Worm (Caenorhabditis elegans): ENCODE results near the gene psmd-9.

Gene psmd-9

ce11 chrII:6930072-6930471 is 28.2 kb downstream of the psmd-9 start:
- TF ChIP-seq elt-2 (tag; optimal IDR thresholded peaks at IDR 0.05) (peak; percentile 1), nhr-43 (tag; optimal IDR thresholded peaks at IDR 0.05; ENCODE audit: poor library complexity, severe bottlenecking) (no peak), pqm-1 (tag; optimal IDR thresholded peaks at IDR 0.05) (no peak), eor-1 (tag; optimal IDR thresholded peaks at IDR 0.05) (no peak), pha-4 (tag; optimal IDR thresholded peaks at IDR 0.05) (peak; percentile 4), daf-12 (tag; optimal IDR thresholded peaks at IDR 0.05) (no peak), nfya-1 (tag; optimal IDR thresholded peaks at IDR 0.05; ENCODE audit: insufficient read depth) (peak; percentile 28)

ce11 chrII:6932978-6933377 is 31.1 kb downstream of the psmd-9 start:
- no peak for TF ChIP-seq mdl-1 (tag; optimal IDR thresholded peaks at IDR 0.05)
- TF ChIP-seq pha-4 (tag; optimal IDR thresholded peaks at IDR 0.05), result peak; percentile 13
- TF ChIP-seq snpc-4 (tag; optimal IDR thresholded peaks at IDR 0.05), result no peak
- TF ChIP-seq ceh-16 (tag; optimal IDR thresholded peaks at IDR 0.05), result no peak
- TF ChIP-seq nhr-67 (tag; optimal IDR thresholded peaks at IDR 0.05), result no peak
- TF ChIP-seq nfya-1 (tag; optimal IDR thresholded peaks at IDR 0.05; ENCODE audit: insufficient read depth), result no peak
- TF ChIP-seq ceh-28 (tag; optimal IDR thresholded peaks at IDR 0.05), result peak; percentile 70
- TF ChIP-seq nhr-25 (tag; optimal IDR thresholded peaks at IDR 0.05), result no peak
- TF ChIP-seq lin-15B (tag; optimal IDR thresholded peaks at IDR 0.05), result no peak
- no peak for TF ChIP-seq nhr-11 (tag; optimal IDR thresholded peaks at IDR 0.05)

- TF ChIP-seq hmg-11 (tag; optimal IDR thresholded peaks at IDR 0.05), result no peak
- no peak for TF ChIP-seq egl-5 (tag; optimal IDR thresholded peaks at IDR 0.05)
- TF ChIP-seq zag-1 (tag; optimal IDR thresholded peaks at IDR 0.05), result no peak
- no peak for TF ChIP-seq pqm-1 (tag; optimal IDR thresholded peaks at IDR 0.05)
- peak; percentile 43 for TF ChIP-seq pha-4 (tag; optimal IDR thresholded peaks at IDR 0.05)
- TF ChIP-seq lin-39 (tag; optimal IDR thresholded peaks at IDR 0.05), result peak; percentile 46
- no peak for TF ChIP-seq fkh-2 (tag; optimal IDR thresholded peaks at IDR 0.05)
- no peak for TF ChIP-seq daf-12 (tag; optimal IDR thresholded peaks at IDR 0.05)
- TF ChIP-seq snpc-4 (tag; optimal IDR thresholded peaks at IDR 0.05), result no peak
Measured at ce11 chrII:6934729-6935128, 32.8 kb downstream of the psmd-9 start.

- no peak for TF ChIP-seq ama-1 (optimal IDR thresholded peaks at IDR 0.05)
- TF ChIP-seq lsy-12 (tag; optimal IDR thresholded peaks at IDR 0.05), result no peak
- no peak for TF ChIP-seq nhr-11 (tag; optimal IDR thresholded peaks at IDR 0.05)
- no peak for TF ChIP-seq elt-2 (tag; optimal IDR thresholded peaks at IDR 0.05)
- no peak for TF ChIP-seq nhr-77 (tag; optimal IDR thresholded peaks at IDR 0.05)
- TF ChIP-seq aly-2 (tag; optimal IDR thresholded peaks at IDR 0.05), result no peak
- TF ChIP-seq eor-1 (tag; optimal IDR thresholded peaks at IDR 0.05), result no peak
- TF ChIP-seq mml-1 (tag; optimal IDR thresholded peaks at IDR 0.05), result no peak
- no peak for TF ChIP-seq mdl-1 (tag; optimal IDR thresholded peaks at IDR 0.05)
- no peak for TF ChIP-seq nhr-43 (tag; optimal IDR thresholded peaks at IDR 0.05; ENCODE audit: poor library complexity, severe bottlenecking)
- TF ChIP-seq ceh-9 (tag; optimal IDR thresholded peaks at IDR 0.05), result no peak
- TF ChIP-seq nhr-25 (tag; optimal IDR thresholded peaks at IDR 0.05), result no peak
- TF ChIP-seq nhr-12 (tag; optimal IDR thresholded peaks at IDR 0.05), result no peak
- no peak for TF ChIP-seq egl-5 (tag; optimal IDR thresholded peaks at IDR 0.05)
- no peak for TF ChIP-seq skn-1 (tag; optimal IDR thresholded peaks at IDR 0.05)
- TF ChIP-seq nhr-28 (tag; optimal IDR thresholded peaks at IDR 0.05), result no peak
- TF ChIP-seq egl-27 (tag; optimal IDR thresholded peaks at IDR 0.05), result no peak
- TF ChIP-seq nhr-76 (tag; optimal IDR thresholded peaks at IDR 0.05), result no peak
Measured at ce11 chrII:6935975-6936374, 34.1 kb downstream of the psmd-9 start.

ce11 chrII:6936528-6936927 is 34.6 kb downstream of the psmd-9 start:
- TF ChIP-seq daf-12 (tag; optimal IDR thresholded peaks at IDR 0.05) (no peak), pqm-1 (tag; optimal IDR thresholded peaks at IDR 0.05) (peak; percentile 9)

- no peak for TF ChIP-seq nhr-77 (tag; optimal IDR thresholded peaks at IDR 0.05)
- TF ChIP-seq ceh-28 (tag; optimal IDR thresholded peaks at IDR 0.05), result peak; percentile 2
- TF ChIP-seq nhr-11 (tag; optimal IDR thresholded peaks at IDR 0.05), result no peak
- no peak for TF ChIP-seq nhr-76 (tag; optimal IDR thresholded peaks at IDR 0.05)
- no peak for TF ChIP-seq ceh-82 (tag; optimal IDR thresholded peaks at IDR 0.05)
- no peak for TF ChIP-seq fkh-10 (GFP tag; optimal IDR thresholded peaks at IDR 0.05)
- TF ChIP-seq fos-1 (tag; optimal IDR thresholded peaks at IDR 0.05), result no peak
- no peak for TF ChIP-seq ceh-9 (tag; optimal IDR thresholded peaks at IDR 0.05)
- no peak for TF ChIP-seq ztf-4 (tag; optimal IDR thresholded peaks at IDR 0.05)
- peak; percentile 74 for TF ChIP-seq pha-4 (tag; optimal IDR thresholded peaks at IDR 0.05)
Measured at ce11 chrII:6937057-6937456, 35.2 kb downstream of the psmd-9 start.

Measured in whole organism, L3 larva.